Fruit fly (Drosophila melanogaster): ENCODE measurements around the gene CG34452.

CG34452 gene

DNA sequence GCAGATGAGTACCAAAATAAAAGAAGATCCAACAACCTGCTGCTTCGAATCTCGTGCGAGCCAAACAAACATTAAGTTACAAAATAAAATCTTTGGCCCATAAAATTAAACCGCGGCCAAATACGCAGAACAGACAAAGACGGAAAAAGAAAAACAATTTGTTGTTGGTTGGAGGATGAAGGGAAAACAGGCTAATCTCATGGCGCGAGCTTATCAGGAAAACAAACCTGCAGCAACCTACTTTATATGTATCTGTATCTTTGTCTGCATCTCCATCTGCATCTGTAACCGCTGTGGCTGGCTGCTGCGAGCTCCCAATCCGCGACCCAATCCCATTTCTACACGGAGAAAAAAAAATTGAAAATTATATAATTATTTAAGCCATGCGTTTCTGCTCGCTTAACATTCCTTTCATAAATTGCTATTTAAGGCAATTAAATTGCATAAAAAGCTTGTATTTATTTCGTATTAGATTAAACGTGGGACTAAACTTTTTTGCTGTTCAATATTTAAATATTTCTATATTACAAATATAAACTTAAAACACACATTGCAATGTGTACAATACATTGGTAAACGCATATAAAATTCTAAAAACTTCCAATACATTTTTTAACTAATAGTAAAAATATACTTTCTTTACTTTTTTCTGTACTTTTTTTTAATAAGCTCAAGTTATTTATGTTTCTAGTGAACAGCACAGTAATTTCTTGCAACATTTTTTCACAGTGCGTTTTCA lies 5.3 kb upstream of the CG34452 start (continued):
- TF ChIP-seq CG8281 (tag; optimal IDR thresholded peaks at IDR 0.05) = no peak
- TF ChIP-seq gfzf (GFP tag; optimal IDR thresholded peaks at IDR 0.05) = no peak
- no peak for TF ChIP-seq CG12942 (GFP tag; optimal IDR thresholded peaks at IDR 0.05)
- TF ChIP-seq CG17612 (GFP tag; IDR thresholded peaks at IDR 0.05) = no peak
- peak; percentile 28 for TF ChIP-seq CG15601 (tag; optimal IDR thresholded peaks at IDR 0.05)
- peak; percentile 13 for TF ChIP-seq Nf-YB (GFP tag; optimal IDR thresholded peaks at IDR 0.05)
- TF ChIP-seq CHES-1-like (GFP tag; optimal IDR thresholded peaks at IDR 0.05) = no peak
- TF ChIP-seq CG10959 (GFP tag; IDR thresholded peaks at IDR 0.05) = 0 out of 2 replicates have a peak, but pooled peaks have one; percentile 8
- no peak for TF ChIP-seq CG15479 (GFP tag; optimal IDR thresholded peaks at IDR 0.05)
- no peak for TF ChIP-seq unc-4 (GFP tag; IDR thresholded peaks at IDR 0.05; ENCODE audit: partially characterized antibody)
- TF ChIP-seq Hey (tag; optimal IDR thresholded peaks at IDR 0.05) = no peak
- no peak for TF ChIP-seq Dp (GFP tag; optimal IDR thresholded peaks at IDR 0.05)
- TF ChIP-seq gcm (GFP tag; optimal IDR thresholded peaks at IDR 0.05) = no peak
- TF ChIP-seq jumu (GFP tag; optimal IDR thresholded peaks at IDR 0.05) = no peak
- peak; percentile 34 for TF ChIP-seq CG13775 (GFP tag; optimal IDR thresholded peaks at IDR 0.05)
- 0 out of 2 replicates have a peak, but pooled peaks have one; percentile 6 for TF ChIP-seq CG1024 (GFP tag; IDR thresholded peaks at IDR 0.05)
- peak; percentile 66 for TF ChIP-seq CG4424 (GFP tag; optimal IDR thresholded peaks at IDR 0.05)
- no peak for TF ChIP-seq CG42726 (GFP tag; IDR thresholded peaks at IDR 0.05; ENCODE audit: partially characterized antibody)
- no peak for TF ChIP-seq CG6175 (GFP tag; IDR thresholded peaks at IDR 0.05)
- no peak for TF ChIP-seq CG32772 (GFP tag; IDR thresholded peaks at IDR 0.05)
- TF ChIP-seq Pdp1 (GFP tag; optimal IDR thresholded peaks at IDR 0.05) = peak in 1 of 2 experiments; percentile 35
- TF ChIP-seq CG10654 (GFP tag; optimal IDR thresholded peaks at IDR 0.05) = no peak
- no peak for TF ChIP-seq dan (GFP tag; IDR thresholded peaks at IDR 0.05)
- peak; percentile 44 for TF ChIP-seq CG12391 (tag; optimal IDR thresholded peaks at IDR 0.05)
- no peak for TF ChIP-seq MTF-1 (GFP tag; optimal IDR thresholded peaks at IDR 0.05; ENCODE audit: borderline replicate concordance)
- TF ChIP-seq chm (GFP tag; IDR thresholded peaks at IDR 0.05) = no peak
- no peak for TF ChIP-seq unpg (GFP tag; optimal IDR thresholded peaks at IDR 0.05)
- TF ChIP-seq CG17328 (GFP tag; IDR thresholded peaks at IDR 0.05) = 0 out of 2 replicates have a peak, but pooled peaks have one; percentile 12
- no peak for TF ChIP-seq stwl (tag; optimal IDR thresholded peaks at IDR 0.05)
- peak; percentile 1 for TF ChIP-seq Usf (GFP tag; optimal IDR thresholded peaks at IDR 0.05)
- no peak for TF ChIP-seq CrebB (tag; optimal IDR thresholded peaks at IDR 0.05)
- TF ChIP-seq esg (GFP tag; conservative IDR thresholded peaks at IDR 0.05) = no peak
- no peak for TF ChIP-seq CG12299 (tag; optimal IDR thresholded peaks at IDR 0.05)
- TF ChIP-seq CG1602 (GFP tag; optimal IDR thresholded peaks at IDR 0.05) = peak; percentile 45
- peak; percentile 56 for TF ChIP-seq CG2678 (tag; optimal IDR thresholded peaks at IDR 0.05)
- no peak for TF ChIP-seq klu (GFP tag; IDR thresholded peaks at IDR 0.05)
- no peak for TF ChIP-seq CG1792 (GFP tag; optimal IDR thresholded peaks at IDR 0.05)
- peak; percentile 11 for TF ChIP-seq CG2116 (GFP tag; optimal IDR thresholded peaks at IDR 0.05)
- no peak for TF ChIP-seq CG34224 (GFP tag; IDR thresholded peaks at IDR 0.05; ENCODE audit: partially characterized antibody)
- TF ChIP-seq CG17359 (tag; optimal IDR thresholded peaks at IDR 0.05) = peak; percentile 38
- TF ChIP-seq Asciz (GFP tag; optimal IDR thresholded peaks at IDR 0.05) = peak; percentile 43
- peak; percentile 38 for TF ChIP-seq CG15696 (tag; optimal IDR thresholded peaks at IDR 0.05)
- TF ChIP-seq vnd (GFP tag; IDR thresholded peaks at IDR 0.05; ENCODE audit: partially characterized antibody) = no peak
- TF ChIP-seq CG8359 (GFP tag; optimal IDR thresholded peaks at IDR 0.05; ENCODE audit: borderline replicate concordance) = peak; percentile 50
- TF ChIP-seq gem (tag; optimal IDR thresholded peaks at IDR 0.05) = peak; percentile 64
- TF ChIP-seq Sox102F (GFP tag; optimal IDR thresholded peaks at IDR 0.05) = peak; percentile 60
- TF ChIP-seq en (GFP tag; optimal IDR thresholded peaks at IDR 0.05) = no peak
- no peak for TF ChIP-seq br (optimal IDR thresholded peaks at IDR 0.05)
- TF ChIP-seq zfh1 (GFP tag; IDR thresholded peaks at IDR 0.05) = no peak
